Worm (Caenorhabditis elegans) whole organism, late embryonic: ENCODE results near the gene F26F12.8.

ENCODE experiments used
- C08G9.2 ChIP-seq: sonication (generic microtip); optimal IDR thresholded peaks from 2 replicates; lab custom pipeline; 2016; ENCODE audit warnings: mild to moderate bottlenecking, missing genetic modification characterization, moderate library complexity, missing compliant biosample characterization
- F13H6.1 ChIP-seq: sonication (generic microtip); optimal IDR thresholded peaks from 2 replicates; lab custom pipeline; 2016; ENCODE audit warnings: missing genetic modification characterization, missing compliant biosample characterization
- K02D7.2 ChIP-seq: sonication (generic microtip); optimal IDR thresholded peaks from 2 replicates; lab custom pipeline; 2017; ENCODE audit warnings: mild to moderate bottlenecking, missing genetic modification characterization, missing compliant biosample characterization
- T23F11.4 ChIP-seq: fragments of 200-800 bp; sonication (Bioruptor generic); optimal IDR thresholded peaks from 2 replicates; lab custom pipeline; 2018; ENCODE audit warnings: mild to moderate bottlenecking, missing genetic modification characterization, missing compliant biosample characterization
- ahr-1 ChIP-seq: sonication (generic microtip); optimal IDR thresholded peaks from 2 replicates; lab custom pipeline; 2016; ENCODE audit warnings: missing genetic modification characterization, missing compliant biosample characterization
- ama-1 ChIP-seq: fragments of 150-350 bp; optimal IDR thresholded peaks from 2 replicates; lab custom pipeline; 2014
- ceh-14 ChIP-seq: sonication (generic microtip); optimal IDR thresholded peaks from 2 replicates; lab custom pipeline; 2016; ENCODE audit warnings: missing genotype, missing genetic modification characterization, missing compliant biosample characterization
- ceh-18 ChIP-seq: sonication (generic microtip); optimal IDR thresholded peaks from 2 replicates; lab custom pipeline; 2016; ENCODE audit warnings: missing genetic modification characterization, missing compliant biosample characterization
- ceh-19 ChIP-seq: fragments of 200-800 bp; sonication (Bioruptor generic); optimal IDR thresholded peaks from 2 replicates; lab custom pipeline; 2018; ENCODE audit warnings: mild to moderate bottlenecking, missing genetic modification characterization, missing compliant biosample characterization
- ceh-22 ChIP-seq: sonication (generic microtip); optimal IDR thresholded peaks from 2 replicates; lab custom pipeline; 2017; ENCODE audit warnings: missing biosample characterization, missing genetic modification characterization
- ceh-31 ChIP-seq: sonication (generic microtip); optimal IDR thresholded peaks from 2 replicates; lab custom pipeline; 2016; ENCODE audit warnings: missing genetic modification characterization, missing compliant biosample characterization
- dve-1 ChIP-seq: sonication (generic microtip); optimal IDR thresholded peaks from 2 replicates; lab custom pipeline; 2017; ENCODE audit warnings: antibody characterized with exemption, mild to moderate bottlenecking, missing genetic modification characterization, missing compliant biosample characterization
- elt-2 ChIP-seq: sonication (generic microtip); optimal IDR thresholded peaks from 2 replicates; lab custom pipeline; 2016; ENCODE audit warnings: missing genetic modification reagents, missing genetic modification characterization, missing compliant biosample characterization
- elt-4 ChIP-seq: sonication (generic microtip); optimal IDR thresholded peaks from 2 replicates; lab custom pipeline; 2016; ENCODE audit warnings: missing genetic modification characterization, missing compliant biosample characterization
- ets-4 ChIP-seq: sonication (generic microtip); optimal IDR thresholded peaks from 2 replicates; lab custom pipeline; 2016; ENCODE audit warnings: missing genetic modification characterization, missing compliant biosample characterization
- fkh-10 ChIP-seq: fragments of 150-350 bp; optimal IDR thresholded peaks from 2 replicates; lab custom pipeline; 2014; ENCODE audit warnings: missing biosample characterization, missing genetic modification reagents, missing genetic modification characterization
- fkh-6 ChIP-seq: sonication (generic microtip); optimal IDR thresholded peaks from 2 replicates; lab custom pipeline; 2016; ENCODE audit warnings: missing genetic modification characterization, missing compliant biosample characterization
- gmeb-2 ChIP-seq: sonication (generic microtip); optimal IDR thresholded peaks from 2 replicates; lab custom pipeline; 2016; ENCODE audit warnings: missing genetic modification characterization, inconsistent platforms, missing compliant biosample characterization
- hlh-13 ChIP-seq: fragments of 200-800 bp; sonication (Bioruptor generic); optimal IDR thresholded peaks from 2 replicates; lab custom pipeline; 2018; ENCODE audit warnings: mild to moderate bottlenecking, missing genetic modification characterization, missing compliant biosample characterization
- hlh-15 ChIP-seq: sonication (generic microtip); optimal IDR thresholded peaks from 2 replicates; lab custom pipeline; 2016; ENCODE audit warnings: missing genetic modification characterization, missing compliant biosample characterization
- hlh-30 ChIP-seq: sonication (generic microtip); optimal IDR thresholded peaks from 2 replicates; lab custom pipeline; 2017; ENCODE audit warnings: antibody characterized with exemption, missing genetic modification characterization, missing compliant biosample characterization; ENCODE audit not compliant: insufficient read depth
- hlh-8 ChIP-seq: sonication (generic microtip); optimal IDR thresholded peaks from 2 replicates; lab custom pipeline; 2016; ENCODE audit warnings: missing genotype, missing genetic modification characterization, missing compliant biosample characterization
- lin-11 ChIP-seq: fragments of 200-800 bp; sonication (Bioruptor generic); optimal IDR thresholded peaks from 2 replicates; lab custom pipeline; 2018; ENCODE audit warnings: mild to moderate bottlenecking, missing genetic modification characterization, missing compliant biosample characterization
- madf-2 ChIP-seq: sonication (generic microtip); optimal IDR thresholded peaks from 2 replicates; lab custom pipeline; 2017; ENCODE audit warnings: missing genetic modification characterization, missing compliant biosample characterization
- nhr-11 ChIP-seq: fragments of 150-350 bp; optimal IDR thresholded peaks from 2 replicates; lab custom pipeline; 2014; ENCODE audit warnings: missing biosample characterization, missing genetic modification characterization
- pag-3 ChIP-seq: sonication (generic microtip); optimal IDR thresholded peaks from 2 replicates; lab custom pipeline; 2016; ENCODE audit warnings: missing compliant biosample characterization, missing genetic modification characterization, borderline replicate concordance
- ref-2 ChIP-seq: sonication (generic microtip); optimal IDR thresholded peaks from 2 replicates; lab custom pipeline; 2016; ENCODE audit warnings: missing genetic modification characterization, missing compliant biosample characterization
- tbx-2 ChIP-seq: sonication (generic microtip); optimal IDR thresholded peaks from 2 replicates; lab custom pipeline; 2016; ENCODE audit warnings: missing genetic modification characterization, missing compliant biosample characterization
- tbx-7 ChIP-seq: sonication (generic microtip); optimal IDR thresholded peaks from 2 replicates; lab custom pipeline; 2016; ENCODE audit warnings: missing genotype, missing genetic modification characterization, missing compliant biosample characterization
- unc-3 ChIP-seq, 2 experiments: fragments of 200-800 bp in 1 of 2; sonication (Bioruptor generic) in 1 of 2; sonication (generic microtip) in 1 of 2; conservative IDR thresholded peaks in 1 of 2; optimal IDR thresholded peaks in 1 of 2; 2 replicates each; pipeline versions ENCODE4 v1.3.6 to Lab custom; 2016 to 2022; ENCODE audit warnings: missing compliant biosample characterization in 2 of 2, missing genetic modification characterization in 2 of 2, missing genetic modification reagents in 1 of 2
- unc-42 ChIP-seq: sonication (generic microtip); optimal IDR thresholded peaks from 2 replicates; lab custom pipeline; 2016; ENCODE audit warnings: missing genotype, missing genetic modification characterization, missing compliant biosample characterization
- unc-55 ChIP-seq: sonication (generic microtip); optimal IDR thresholded peaks from 2 replicates; lab custom pipeline; 2017; ENCODE audit warnings: missing biosample characterization, missing genetic modification reagents, missing genetic modification characterization
- unc-86 ChIP-seq: sonication (generic microtip); optimal IDR thresholded peaks from 2 replicates; lab custom pipeline; 2016; ENCODE audit warnings: missing genetic modification characterization, missing compliant biosample characterization

F26F12.8 gene

ce11 chrV:5843415-5844337 is 18.7 kb downstream of the F26F12.8 start:
- TF ChIP-seq F13H6.1 (tag; lab: Kevin White, UChicago) (peak; percentile 10), pag-3 (tag; lab: Kevin White, UChicago) (no peak), ceh-31 (no peak), hlh-30 (tag; lab: Kevin White, UChicago) (peak; percentile 53), tbx-7 (tag; lab: Kevin White, UChicago) (no peak), nhr-11 (tag; lab: Kevin White, UChicago) (no peak), hlh-13 (GFP tag; lab: Kevin White, UChicago) (no peak), fkh-6 (tag; lab: Kevin White, UChicago) (no peak), K02D7.2 (tag; lab: Kevin White, UChicago) (no peak), hlh-8 (no peak), tbx-2 (tag; lab: Kevin White, UChicago) (peak; percentile 23), dve-1 (tag; lab: Kevin White, UChicago) (no peak), T23F11.4 (GFP tag; lab: Kevin White, UChicago) (no peak), ets-4 (tag; lab: Kevin White, UChicago) (no peak), unc-42 (tag; lab: Kevin White, UChicago) (peak; percentile 9), ceh-14 (tag; lab: Kevin White, UChicago) (no peak), ceh-18 (tag; lab: Kevin White, UChicago) (no peak)

- TF ChIP-seq ama-1 (no peak), ceh-19 (GFP tag; lab: Kevin White, UChicago) (no peak), K02D7.2 (tag; lab: Kevin White, UChicago) (no peak), unc-55 (GFP tag; lab: Kevin White, UChicago) (no peak), unc-3 (GFP tag; conservative IDR thresholded peaks at IDR 0.05; lab: Robert Waterston, UW) (no peak), unc-3 (tag; optimal IDR thresholded peaks at IDR 0.05; lab: Kevin White, UChicago) (no peak), unc-86 (no peak), gmeb-2 (tag; lab: Kevin White, UChicago) (no peak), elt-4 (tag; lab: Kevin White, UChicago) (no peak), ref-2 (no peak)
- TF ChIP-seq, all 69 proteins: peak for 0
These were observed 19.7 kb downstream of the F26F12.8 start for ce11 chrV:5842507-5843144.

DNA sequence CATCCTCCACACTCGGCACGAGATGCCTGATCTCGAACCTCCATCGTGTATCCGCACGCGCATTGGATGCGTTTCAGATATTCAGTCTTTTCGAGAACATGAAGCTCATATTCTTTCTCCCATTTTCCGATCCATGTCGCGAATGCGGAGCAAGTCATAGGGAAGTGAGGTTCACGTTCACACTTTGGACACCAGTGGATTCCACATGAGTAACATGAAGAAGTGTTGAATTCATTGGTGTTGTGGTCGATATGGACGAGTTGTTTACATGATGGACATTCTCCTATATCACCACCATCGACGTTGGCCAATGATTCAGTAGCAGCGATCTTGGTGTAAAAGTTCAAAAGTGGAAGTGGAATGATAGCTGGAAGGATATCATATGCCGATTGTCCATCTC is 21.4 kb downstream of the F26F12.8 start:
- TF ChIP-seq fkh-10, result no peak
- TF ChIP-seq C08G9.2 (tag; lab: Kevin White, UChicago), result no peak
- no peak for TF ChIP-seq hlh-15
- TF ChIP-seq ceh-18 (tag; lab: Kevin White, UChicago), result no peak
- no peak for TF ChIP-seq elt-2
- TF ChIP-seq ahr-1 (tag; lab: Kevin White, UChicago), result no peak
- TF ChIP-seq ceh-22 (tag; lab: Kevin White, UChicago), result no peak
- no peak for TF ChIP-seq F13H6.1 (tag; lab: Kevin White, UChicago)
- no peak for TF ChIP-seq pag-3 (tag; lab: Kevin White, UChicago)
- no peak for TF ChIP-seq hlh-8
- TF ChIP-seq madf-2 (tag; lab: Kevin White, UChicago), result no peak
- no peak for TF ChIP-seq lin-11
